Worm (Caenorhabditis elegans): ENCODE results near the gene dhs-17.
A peak's percentile ranks its signal among the peaks of the same experiment; 100 is the strongest.

ce11 chrV:6033512-6033911 lies 1.1 kb downstream of the dhs-17 start:
- TF ChIP-seq crh-2 (tag; optimal IDR thresholded peaks at IDR 0.05) = peak; percentile 23
- no peak for TF ChIP-seq nhr-237 (tag; optimal IDR thresholded peaks at IDR 0.05)
- no peak for TF ChIP-seq skn-1 (tag; optimal IDR thresholded peaks at IDR 0.05)
- peak; percentile 58 for TF ChIP-seq zag-1 (tag; optimal IDR thresholded peaks at IDR 0.05)
- no peak for TF ChIP-seq egl-27 (tag; optimal IDR thresholded peaks at IDR 0.05)
- no peak for TF ChIP-seq dmd-4 (tag; optimal IDR thresholded peaks at IDR 0.05)
